Fruit fly (Drosophila melanogaster): ENCODE data around the gene CG14384.

CG14384 gene

DNA sequence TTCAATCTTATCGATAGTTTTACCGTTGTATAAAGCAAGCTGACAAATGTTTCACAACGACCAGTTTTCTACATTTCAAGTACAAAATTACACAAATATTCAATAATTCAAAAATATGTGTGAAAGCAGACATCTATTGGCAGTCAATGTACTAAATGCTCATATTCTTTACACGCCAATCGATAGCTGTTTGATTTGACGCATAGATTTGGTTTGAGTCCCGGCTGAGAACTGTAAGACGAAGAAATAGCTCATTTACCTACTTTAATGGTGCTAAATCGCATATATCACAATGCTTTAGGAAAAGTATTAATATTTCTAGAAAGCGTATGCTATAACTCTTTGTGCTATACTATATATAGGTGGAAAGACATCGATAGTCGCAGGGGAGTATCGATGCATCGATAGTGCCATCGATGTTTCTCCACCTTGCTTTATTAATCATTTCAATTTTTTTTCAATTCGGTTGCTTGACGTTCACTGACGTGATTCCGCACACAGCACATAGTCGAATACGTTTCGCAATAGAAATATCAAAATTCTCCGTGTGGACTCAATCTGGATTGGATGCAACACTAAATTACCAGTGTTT lies 13.2 kb upstream of the CG14384 start, which contains the start of gene Paip2 (continued):
- peak; percentile 82 for TF ChIP-seq Dref (GFP tag; IDR thresholded peaks at IDR 0.05)
- TF ChIP-seq Tbp (GFP tag; optimal IDR thresholded peaks at IDR 0.05): no peak
- TF ChIP-seq cato (GFP tag; optimal IDR thresholded peaks at IDR 0.05; ENCODE audit: borderline replicate concordance): no peak
- peak; percentile 87 for TF ChIP-seq pzg (GFP tag; optimal IDR thresholded peaks at IDR 0.05)
- TF ChIP-seq dmrt99B (tag; optimal IDR thresholded peaks at IDR 0.05): no peak
- no peak for TF ChIP-seq ind (GFP tag; optimal IDR thresholded peaks at IDR 0.05)
- peak; percentile 6 for TF ChIP-seq CG2120 (GFP tag; optimal IDR thresholded peaks at IDR 0.05)
- TF ChIP-seq CG32532 (GFP tag; IDR thresholded peaks at IDR 0.05): no peak
- no peak for TF ChIP-seq CG13624 (GFP tag; optimal IDR thresholded peaks at IDR 0.05)
- TF ChIP-seq pho (GFP tag; optimal IDR thresholded peaks at IDR 0.05): peak; percentile 8
- TF ChIP-seq CG5245 (GFP tag; optimal IDR thresholded peaks at IDR 0.05): no peak
- peak; percentile 79 for TF ChIP-seq Sin3A (optimal IDR thresholded peaks at IDR 0.05)
- TF ChIP-seq hb (GFP tag; IDR thresholded peaks at IDR 0.05; ENCODE audit: partially characterized antibody): peak; percentile 98
- no peak for TF ChIP-seq so (GFP tag; IDR thresholded peaks at IDR 0.05)
- TF ChIP-seq sqz (GFP tag; optimal IDR thresholded peaks at IDR 0.05): peak; percentile 81
- no peak for TF ChIP-seq CG10274 (GFP tag; optimal IDR thresholded peaks at IDR 0.05)
- no peak for TF ChIP-seq CG14050 (GFP tag; IDR thresholded peaks at IDR 0.05)
- TF ChIP-seq bab2 (GFP tag; optimal IDR thresholded peaks at IDR 0.05): no peak
- no peak for TF ChIP-seq ham (GFP tag; IDR thresholded peaks at IDR 0.05)
- TF ChIP-seq CkIIα-i1 (GFP tag; IDR thresholded peaks at IDR 0.05): no peak
- no peak for TF ChIP-seq zfh2 (GFP tag; optimal IDR thresholded peaks at IDR 0.05)
- TF ChIP-seq CG1792 (GFP tag; optimal IDR thresholded peaks at IDR 0.05): peak; percentile 3
- no peak for TF ChIP-seq CG12744 (GFP tag; optimal IDR thresholded peaks at IDR 0.05)
- no peak for TF ChIP-seq CG15073 (GFP tag; optimal IDR thresholded peaks at IDR 0.05)
- no peak; the same call in 1 of the 2 replicates for TF ChIP-seq CG4360 (GFP tag; IDR thresholded peaks at IDR 0.05)
- peak; percentile 85 for TF ChIP-seq abd-A (tag; optimal IDR thresholded peaks at IDR 0.05)
- TF ChIP-seq Vsx1 (GFP tag; optimal IDR thresholded peaks at IDR 0.05): no peak
- TF ChIP-seq Oli (tag; optimal IDR thresholded peaks at IDR 0.05): no peak
- TF ChIP-seq CG9609 (GFP tag; optimal IDR thresholded peaks at IDR 0.05): no peak
- TF ChIP-seq Sry-β (GFP tag; optimal IDR thresholded peaks at IDR 0.05): no peak
- TF ChIP-seq Camta (GFP tag; optimal IDR thresholded peaks at IDR 0.05): no peak
- no peak for TF ChIP-seq Atf-2 (GFP tag; optimal IDR thresholded peaks at IDR 0.05)
- no peak for TF ChIP-seq seq (GFP tag; IDR thresholded peaks at IDR 0.05)
- peak; percentile 97 for TF ChIP-seq CG2129 (GFP tag; IDR thresholded peaks at IDR 0.05; ENCODE audit: partially characterized antibody)
- no peak for TF ChIP-seq ash1 (GFP tag; optimal IDR thresholded peaks at IDR 0.05)
- no peak for TF ChIP-seq Eip74EF (GFP tag; optimal IDR thresholded peaks at IDR 0.05)
- TF ChIP-seq Dad (GFP tag; optimal IDR thresholded peaks at IDR 0.05): peak; percentile 35
- no peak for TF ChIP-seq Sox100B (GFP tag; optimal IDR thresholded peaks at IDR 0.05)
- TF ChIP-seq Xrp1 (GFP tag; IDR thresholded peaks at IDR 0.05): no peak
- TF ChIP-seq zfh1 (GFP tag; IDR thresholded peaks at IDR 0.05): no peak
- no peak for TF ChIP-seq caup (GFP tag; optimal IDR thresholded peaks at IDR 0.05; ENCODE audit: severe bottlenecking)
- peak; percentile 63 for TF ChIP-seq Myb (GFP tag; optimal IDR thresholded peaks at IDR 0.05)
- no peak for TF ChIP-seq Mad (GFP tag; optimal IDR thresholded peaks at IDR 0.05)
- TF ChIP-seq kah (GFP tag; optimal IDR thresholded peaks at IDR 0.05): no peak
- TF ChIP-seq CG16815 (GFP tag; optimal IDR thresholded peaks at IDR 0.05): no peak
- TF ChIP-seq Poxn (GFP tag; IDR thresholded peaks at IDR 0.05): no peak
- peak; percentile 98 for TF ChIP-seq CG34224 (GFP tag; IDR thresholded peaks at IDR 0.05; ENCODE audit: partially characterized antibody)
- no peak for TF ChIP-seq org-1 (GFP tag; optimal IDR thresholded peaks at IDR 0.05)
- peak; percentile 45; the same call in 1 of the 2 replicates for TF ChIP-seq CG6272 (GFP tag; IDR thresholded peaks at IDR 0.05)
- no peak for TF ChIP-seq CG14965 (GFP tag; optimal IDR thresholded peaks at IDR 0.05; ENCODE audit: borderline replicate concordance)
- TF ChIP-seq chif (GFP tag; optimal IDR thresholded peaks at IDR 0.05): no peak

Data from whole organism, embryonic.